Worm (Caenorhabditis elegans) whole organism, dauer: ENCODE results near the gene Y50D7A.8.

Experiments
- unc-62 ChIP-seq: sonication (generic microtip); optimal IDR thresholded peaks from 2 replicates; lab custom pipeline; 2017; ENCODE audit warnings: missing biosample characterization, missing genetic modification reagents, missing genetic modification characterization

Gene Y50D7A.8

DNA sequence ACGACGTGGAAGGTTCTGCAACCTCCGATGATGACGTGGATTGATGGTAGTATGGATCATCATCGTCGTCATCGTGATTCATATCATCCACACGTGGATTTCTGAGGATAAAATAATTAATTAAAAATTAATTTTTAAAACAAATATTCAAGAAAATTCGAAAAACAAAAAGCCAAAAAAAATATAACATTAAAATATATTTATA, at the start of gene Y50D7A.8:
Y50D7A.8 (minus strand) TSS at position 101 of the 205 bp plus-strand sequence.
- no peak for TF ChIP-seq unc-62 (GFP tag; lab: Kevin White, UChicago)

DNA sequence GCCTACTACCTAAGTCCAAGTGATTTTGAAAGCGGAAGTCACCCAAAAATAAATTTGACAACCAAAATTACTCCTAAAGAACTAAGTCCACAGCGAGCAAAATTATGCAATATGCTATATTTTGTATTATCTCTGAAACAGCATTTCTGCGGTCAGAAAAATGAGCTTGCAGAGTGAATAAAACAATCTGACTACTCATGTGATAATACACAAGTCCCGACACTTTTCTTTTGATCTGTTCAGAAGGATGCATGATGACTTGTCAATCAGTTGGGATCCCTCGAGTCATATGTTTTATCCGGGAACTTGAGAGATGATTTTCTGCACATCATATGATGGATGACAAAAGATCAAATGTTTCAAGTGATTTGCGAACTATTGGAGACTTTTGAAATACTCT, 42.0 kb upstream of the Y50D7A.8 start:
- TF ChIP-seq unc-62 (GFP tag; lab: Kevin White, UChicago): no peak

DNA sequence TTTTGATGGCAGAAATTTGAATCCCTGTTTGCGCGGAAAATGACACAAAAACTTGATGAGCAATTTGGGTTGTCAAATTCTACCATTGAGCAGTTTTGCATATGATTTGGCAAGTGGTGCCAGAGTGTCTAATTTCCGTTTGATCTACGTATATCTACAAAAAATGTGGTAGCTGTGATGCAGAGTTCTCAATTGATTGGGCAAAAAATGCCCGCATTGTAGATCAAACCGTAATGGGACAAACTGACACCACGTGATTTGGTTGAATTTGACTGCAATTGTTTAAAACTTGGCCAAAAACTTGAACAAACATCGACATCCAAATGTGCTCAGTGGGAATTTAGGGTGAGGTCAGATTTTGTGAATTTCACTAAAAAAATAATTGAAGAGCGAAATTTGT, 39.4 kb upstream of the Y50D7A.8 start, which contains the start of gene K10F12.7:
K10F12.7 (minus strand) TSS at position 101 of the 400 bp plus-strand sequence.
- no peak for TF ChIP-seq unc-62 (GFP tag; lab: Kevin White, UChicago)

DNA sequence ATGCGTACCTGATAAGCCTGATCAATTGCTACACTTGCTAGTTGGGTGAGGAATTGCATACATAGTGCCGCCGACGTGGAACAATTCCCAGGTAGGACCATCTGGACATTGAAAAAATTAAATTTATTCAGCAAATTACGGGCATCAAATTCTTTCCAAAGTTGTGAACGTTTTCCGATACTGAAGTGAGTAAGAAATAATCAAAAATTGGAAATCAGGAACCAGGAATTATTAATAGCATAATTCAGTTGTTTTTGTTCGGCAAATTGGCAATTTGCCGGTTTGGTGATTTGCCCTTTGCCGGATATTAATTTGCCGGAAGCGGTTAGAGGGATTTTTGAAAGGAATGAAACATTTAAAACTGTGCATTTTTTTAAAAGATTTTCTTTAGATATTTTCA, 38.2 kb upstream of the Y50D7A.8 start, which contains the start of gene gsto-3:
gsto-3 (minus strand) TSS at position 101 of the 400 bp plus-strand sequence.
- TF ChIP-seq unc-62 (GFP tag; lab: Kevin White, UChicago): no peak

DNA sequence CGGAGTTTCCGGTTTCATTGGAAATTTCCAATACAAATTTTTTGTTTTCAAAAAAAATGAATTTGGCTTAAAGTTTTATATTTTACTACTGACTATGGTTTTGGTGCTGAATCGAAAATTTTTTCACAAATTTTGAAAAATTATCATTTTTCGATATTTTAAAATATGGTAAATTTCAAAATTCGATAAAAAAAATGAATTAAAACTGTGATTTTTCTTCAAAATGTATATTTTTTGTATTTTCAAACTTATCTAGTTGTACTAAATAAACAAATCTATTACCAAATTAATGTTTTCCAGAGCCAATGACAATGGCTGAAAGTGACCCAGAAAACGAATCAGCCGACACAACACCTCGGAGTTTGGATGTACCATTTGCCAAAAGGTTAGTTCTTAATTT, 22.6 kb upstream of the Y50D7A.8 start, which contains the start of gene pll-1:
pll-1 (plus strand) TSS at position 301 of the 400 bp plus-strand sequence.
- no peak for TF ChIP-seq unc-62 (GFP tag; lab: Kevin White, UChicago)

DNA sequence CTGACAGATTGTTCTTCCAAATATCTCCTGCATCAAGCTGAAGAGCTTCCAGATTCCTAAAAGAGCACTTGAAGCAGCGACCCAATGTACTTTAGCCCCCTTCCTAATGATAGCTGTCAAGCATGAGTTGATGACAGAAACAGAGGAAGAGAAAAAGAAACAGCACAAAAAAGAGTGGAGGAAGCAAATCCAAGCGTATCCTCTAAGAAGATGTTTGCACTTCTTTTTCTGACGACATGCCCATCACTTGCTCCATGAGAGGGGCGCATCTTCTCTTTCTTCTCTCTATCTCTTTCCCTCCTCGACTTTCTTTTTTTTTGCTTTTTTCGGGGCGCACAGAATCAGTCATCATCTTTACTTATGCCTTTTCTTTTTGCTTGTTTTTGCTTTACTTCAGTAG, 17.3 kb upstream of the Y50D7A.8 start:
- no peak for TF ChIP-seq unc-62 (GFP tag; lab: Kevin White, UChicago)

DNA sequence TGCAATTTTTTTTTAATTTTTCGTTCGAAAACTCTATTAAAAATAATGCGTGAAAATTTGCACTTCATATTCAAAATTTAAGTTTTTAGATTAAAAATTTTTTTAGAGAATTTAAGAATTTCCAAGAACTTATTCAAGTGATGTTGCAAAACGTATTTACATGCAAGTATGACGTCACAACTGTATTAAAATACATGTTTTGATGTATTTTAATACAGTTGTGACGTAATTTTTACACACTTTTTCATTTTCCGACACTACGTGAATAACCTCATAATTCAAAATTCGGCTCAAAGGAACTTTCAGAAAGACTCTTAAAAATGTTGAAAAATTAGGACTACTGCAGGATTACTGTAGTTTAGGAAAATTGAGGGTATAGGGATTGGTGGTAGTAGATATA, 15.1 kb upstream of the Y50D7A.8 start:
- TF ChIP-seq unc-62 (GFP tag; lab: Kevin White, UChicago): no peak

DNA sequence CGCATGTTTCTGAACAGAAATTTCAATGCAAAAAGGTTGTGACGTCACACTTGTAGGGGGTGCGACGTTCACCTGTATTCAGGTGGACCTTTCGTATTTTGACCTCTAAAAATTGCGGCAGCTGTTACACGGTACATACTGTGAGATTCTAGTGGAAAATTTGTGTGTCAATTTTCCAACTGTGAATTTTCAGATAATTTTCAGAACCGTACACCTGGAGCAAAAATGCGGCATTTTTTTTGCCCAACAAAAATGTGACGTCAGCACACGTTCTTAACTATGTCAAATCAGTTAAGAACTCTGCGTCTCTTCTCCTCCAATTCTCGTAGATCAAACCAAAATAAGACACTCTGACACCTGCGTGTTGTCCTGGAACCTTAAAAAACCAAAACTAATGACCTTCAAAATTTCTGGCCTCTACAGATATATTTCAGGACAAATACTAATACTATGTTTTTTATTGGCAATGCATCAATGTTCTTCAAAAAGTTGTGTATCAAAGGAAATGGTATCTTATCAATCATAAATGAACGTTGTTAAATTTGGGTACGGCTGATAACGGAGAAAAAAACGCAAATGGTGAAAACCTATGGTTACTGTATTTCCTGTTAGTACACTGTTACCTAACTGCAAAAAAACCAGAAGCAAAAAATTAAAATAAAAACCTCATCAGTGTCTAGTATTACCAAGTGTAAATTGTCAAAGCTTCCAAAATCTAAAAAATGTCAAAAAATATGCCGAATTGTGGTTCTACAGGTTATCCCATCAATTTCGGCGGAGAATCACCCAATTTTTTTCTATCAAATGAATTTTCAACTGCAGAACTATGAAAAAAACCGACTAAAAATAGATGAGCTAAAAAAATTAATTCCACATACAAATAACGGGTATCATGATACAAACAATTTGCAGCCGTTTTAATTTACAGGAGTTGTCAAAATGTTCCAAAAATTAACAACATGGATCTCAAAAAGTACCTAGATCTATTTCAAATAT, 14.2 kb upstream of the Y50D7A.8 start:
- no peak for TF ChIP-seq unc-62 (GFP tag; lab: Kevin White, UChicago)

DNA sequence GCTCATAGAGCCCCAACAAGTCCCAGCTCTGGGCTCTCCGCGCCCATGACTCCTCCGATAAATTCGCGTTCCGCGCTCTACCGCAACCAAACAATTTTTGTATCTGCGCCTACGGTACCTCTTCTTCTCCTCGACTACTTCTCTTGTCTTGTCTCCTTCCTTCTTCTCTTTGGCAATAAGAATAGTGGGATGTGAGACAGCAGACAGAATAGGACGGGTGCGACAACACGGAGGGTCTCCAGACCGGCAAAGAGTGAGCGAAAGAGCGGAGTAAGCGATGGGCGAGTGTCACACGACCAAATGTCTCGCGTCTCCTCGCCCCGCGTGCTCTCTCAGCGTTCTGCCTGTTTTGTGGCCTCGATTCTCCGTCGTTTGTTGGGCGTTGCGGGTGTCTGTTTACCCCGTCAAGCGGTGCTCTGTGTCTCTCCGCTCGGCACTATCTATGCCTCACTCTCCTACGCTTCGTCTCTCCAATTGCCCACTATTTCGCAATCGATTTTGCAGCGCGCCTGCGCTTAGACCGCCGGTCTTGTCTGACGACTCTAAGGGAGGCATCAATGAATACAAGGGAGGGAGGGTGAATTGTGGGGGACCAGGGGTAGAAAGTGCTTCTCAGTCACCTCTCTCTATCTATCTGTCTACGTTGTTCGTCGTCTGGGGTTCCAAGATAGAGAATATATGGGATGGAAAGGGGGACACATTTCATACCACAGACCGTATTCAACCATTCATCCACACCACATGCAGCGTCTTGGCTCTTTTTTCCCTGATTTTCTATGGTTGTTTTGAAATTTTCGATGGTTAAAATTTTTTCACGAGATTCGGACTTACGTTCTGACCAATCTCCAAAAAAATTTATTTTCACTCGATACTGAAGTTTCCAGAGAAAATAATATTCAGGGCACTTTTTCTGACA, 11.8 kb upstream of the Y50D7A.8 start, which contains the start of gene gei-4:
gei-4 (minus strand) TSS at position 256 of the 916 bp plus-strand sequence.
- no peak for TF ChIP-seq unc-62 (GFP tag; lab: Kevin White, UChicago)

DNA sequence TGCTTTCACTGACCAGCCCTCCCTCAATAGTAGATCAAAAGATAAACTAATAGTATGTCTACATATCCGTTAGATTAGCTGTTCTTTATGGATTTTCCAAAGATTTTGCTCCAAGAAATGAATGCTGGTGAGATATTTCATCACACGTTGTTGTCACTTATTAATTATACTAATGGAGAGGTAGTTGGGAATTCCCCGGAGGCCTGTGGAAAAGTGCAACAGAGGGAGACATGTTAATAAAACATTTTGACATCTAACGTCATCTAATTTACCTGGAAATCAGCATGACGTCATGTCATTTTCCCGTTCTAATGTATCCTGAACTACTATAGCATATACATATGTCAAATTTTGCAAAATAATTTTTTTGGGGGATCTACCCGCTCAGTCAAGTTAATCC, 10.0 kb upstream of the Y50D7A.8 start:
- TF ChIP-seq unc-62 (GFP tag; lab: Kevin White, UChicago): no peak

DNA sequence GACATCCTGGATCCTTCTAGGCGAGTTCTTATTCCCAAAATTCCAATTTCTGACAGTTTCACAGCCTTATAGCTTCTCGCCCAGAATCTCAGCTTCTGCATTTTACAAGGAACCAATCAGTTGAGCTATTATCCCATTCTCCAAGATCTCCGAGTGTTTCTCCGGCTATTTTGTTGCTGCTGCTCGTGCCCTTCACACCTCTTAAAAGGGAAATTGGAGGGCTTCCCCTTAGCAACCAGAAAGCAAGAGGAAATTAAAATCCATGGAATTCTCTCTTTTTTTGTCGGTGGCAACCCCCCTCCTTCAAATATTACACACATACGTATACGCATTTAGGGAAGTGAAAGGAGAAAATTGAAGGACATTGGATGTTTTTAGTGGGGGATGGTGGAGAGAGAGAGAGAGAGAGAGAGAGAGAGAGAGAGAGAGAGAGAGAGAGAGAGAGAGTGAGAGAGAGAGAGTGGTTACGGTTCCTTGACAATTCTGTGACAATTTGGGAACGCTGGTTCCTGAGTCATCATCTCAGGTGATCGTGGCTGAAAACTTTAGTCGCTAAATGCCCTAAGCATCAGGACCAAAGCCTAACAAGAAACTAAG, 8.9 kb upstream of the Y50D7A.8 start:
- TF ChIP-seq unc-62 (GFP tag; lab: Kevin White, UChicago): no peak

DNA sequence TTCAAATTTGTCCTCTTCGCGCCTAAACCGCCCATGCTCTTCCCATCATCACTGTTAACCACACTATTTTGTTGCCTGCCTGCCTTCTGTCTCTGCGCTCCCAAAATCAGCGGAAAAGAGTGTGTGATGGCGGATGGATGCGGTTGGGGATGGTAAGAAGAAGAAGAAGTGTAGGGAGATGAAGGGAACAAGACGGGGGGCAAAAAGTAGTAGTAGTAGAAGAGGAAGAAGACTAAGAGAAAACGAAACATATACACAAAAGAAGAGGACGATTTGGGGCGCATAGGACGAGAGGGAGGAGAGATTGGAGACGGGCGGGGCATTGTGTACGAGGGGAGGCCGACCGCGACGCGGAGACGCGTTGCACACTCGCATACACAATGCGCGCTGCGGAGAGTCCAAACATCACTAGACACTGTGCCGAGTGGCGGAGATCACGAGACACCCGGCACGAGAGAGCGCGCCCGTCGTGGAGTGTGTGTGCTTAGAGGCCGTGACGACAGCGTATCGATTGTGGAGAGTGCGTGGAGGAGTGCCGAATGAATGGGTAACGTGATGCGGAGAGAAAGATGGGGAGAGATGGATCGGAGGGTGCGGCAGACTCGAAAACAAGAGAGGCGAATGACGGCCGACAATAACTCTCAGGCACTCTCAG, 6.6 kb upstream of the Y50D7A.8 start:
- TF ChIP-seq unc-62 (GFP tag; lab: Kevin White, UChicago): no peak

DNA sequence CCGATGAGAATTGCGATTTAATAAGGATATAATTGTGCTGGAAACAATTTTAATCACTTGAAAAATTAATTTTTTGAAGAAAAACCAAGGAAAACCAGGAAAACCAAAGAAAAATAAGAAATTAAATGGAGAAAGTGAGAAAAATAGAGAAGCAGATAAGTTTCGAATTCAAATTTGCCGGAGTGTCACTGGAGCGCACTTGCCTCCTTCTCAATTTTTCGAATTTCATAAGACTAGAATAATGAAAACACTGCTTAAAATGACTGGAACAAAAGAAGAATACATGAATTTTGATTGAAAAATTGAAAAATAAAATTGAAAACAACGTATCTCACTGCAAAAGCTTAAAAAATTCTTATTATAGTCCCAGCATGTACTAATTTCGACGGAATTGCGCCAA, 5.4 kb upstream of the Y50D7A.8 start:
- TF ChIP-seq unc-62 (GFP tag; lab: Kevin White, UChicago): no peak

DNA sequence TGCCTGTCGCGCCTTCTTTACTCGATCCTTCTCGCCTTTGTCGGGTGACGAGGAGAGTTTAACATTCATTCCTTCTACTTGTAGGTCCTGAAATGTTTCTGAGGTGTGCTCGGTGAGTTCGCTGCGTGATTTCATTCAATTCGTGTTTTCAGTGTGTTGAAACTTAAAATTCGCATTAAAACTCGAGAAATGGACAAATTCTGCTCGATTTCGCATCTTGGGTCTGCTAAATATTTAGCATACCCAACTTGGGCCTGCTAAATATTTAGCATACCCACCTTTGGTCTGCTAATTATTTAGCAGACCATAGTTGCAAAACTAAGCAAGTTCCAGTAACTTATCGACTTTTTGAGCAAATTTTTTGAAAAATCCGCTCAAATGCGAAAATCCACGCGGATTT, 4.3 kb upstream of the Y50D7A.8 start:
- TF ChIP-seq unc-62 (GFP tag; lab: Kevin White, UChicago): no peak

DNA sequence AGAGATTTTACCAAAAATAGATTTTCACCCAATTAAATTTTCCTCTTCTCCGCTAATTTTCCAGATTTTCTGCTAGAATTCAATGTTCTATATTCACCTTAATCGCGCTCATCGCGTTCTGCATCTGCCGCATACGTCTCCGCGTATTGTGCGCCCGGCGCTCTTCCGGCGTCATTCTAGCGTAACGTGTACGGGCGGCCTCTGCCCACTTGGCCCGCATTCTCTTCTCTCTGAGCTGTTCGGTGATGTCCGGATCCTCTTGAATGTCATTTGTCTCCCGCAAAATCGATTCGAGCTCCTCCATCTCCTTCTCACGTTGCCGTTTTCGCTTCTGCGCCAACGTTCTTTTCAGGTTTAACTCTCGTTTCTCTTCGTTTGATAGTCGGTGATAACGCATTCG, 3.9 kb upstream of the Y50D7A.8 start:
- no peak for TF ChIP-seq unc-62 (GFP tag; lab: Kevin White, UChicago)
